Fruit fly (Drosophila melanogaster) whole organism, pupa: Measurements from ENCODE around the gene kug.

Experiments used
- CG10348 ChIP-seq: fragments of 200-800 bp; sonication (Bioruptor generic); IDR thresholded peaks from 2 replicates; pipeline ENCODE4 v1.3.6; 2022; ENCODE audit warnings: missing biosample characterization, missing genetic modification characterization
- CG14655 ChIP-seq: fragments of 200-800 bp; sonication (Bioruptor generic); optimal IDR thresholded peaks from 3 replicates; lab custom pipeline; 2017; ENCODE audit warnings: mild to moderate bottlenecking, missing biosample characterization, missing genetic modification reagents, missing genetic modification characterization
- CG34367 ChIP-seq: fragments of 200-800 bp; sonication (Bioruptor generic); optimal IDR thresholded peaks from 2 replicates; lab custom pipeline; 2018; ENCODE audit warnings: missing biosample characterization, mild to moderate bottlenecking, missing genetic modification characterization
- CG9948 ChIP-seq: fragments of 200-800 bp; sonication (Bioruptor generic); optimal IDR thresholded peaks from 2 replicates; lab custom pipeline; 2018; ENCODE audit warnings: missing biosample characterization, mild to moderate bottlenecking, missing genetic modification characterization, moderate library complexity
- Ets98B ChIP-seq: fragments of 200-800 bp; sonication (Bioruptor generic); IDR thresholded peaks from 2 replicates; pipeline ENCODE4 v1.3.6; 2022; ENCODE audit warnings: missing biosample characterization, missing genetic modification characterization
- Pif1A ChIP-seq: fragments of 200-800 bp; sonication (Bioruptor generic); optimal IDR thresholded peaks from 3 replicates; lab custom pipeline; 2016; ENCODE audit warnings: missing biosample characterization, missing genetic modification characterization
- Pif1B ChIP-seq: fragments of 200-800 bp; sonication (Bioruptor generic); optimal IDR thresholded peaks from 3 replicates; lab custom pipeline; 2016; ENCODE audit warnings: missing biosample characterization, missing genetic modification characterization
- fd96Ca ChIP-seq: fragments of 200-800 bp; sonication (Bioruptor generic); IDR thresholded peaks from 3 replicates; pipeline ENCODE4 v1.3.6; 2022; ENCODE audit warnings: missing biosample characterization, missing genetic modification characterization
- rn ChIP-seq: fragments of 200-800 bp; sonication (Bioruptor generic); IDR thresholded peaks from 2 replicates; pipeline ENCODE4 v1.3.6; 2022; ENCODE audit warnings: missing biosample characterization, missing genetic modification characterization

DNA sequence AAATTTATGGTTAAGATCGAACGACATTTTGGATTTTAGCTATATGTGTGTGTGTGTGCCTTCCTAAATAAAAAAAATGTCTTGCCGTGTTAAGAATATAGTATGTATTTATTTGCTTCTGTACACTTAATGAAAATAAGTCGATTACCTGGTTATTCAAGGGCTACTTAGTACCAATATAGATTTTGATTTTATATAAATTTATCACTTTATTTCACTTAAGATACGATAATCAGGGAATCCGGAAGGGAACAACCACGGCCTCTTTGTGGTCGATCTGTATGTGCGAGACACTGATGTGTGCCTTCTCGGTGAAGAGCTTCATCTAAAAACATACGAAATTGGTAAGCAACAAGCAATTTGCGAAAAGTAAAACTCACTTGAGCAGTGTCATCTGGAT lies 22.6 kb downstream of the kug start, which contains the start of gene CG14183:
- TF ChIP-seq Ets98B (GFP tag; lab: Robert Waterston, UW) (no peak), Pif1A (GFP tag; lab: Kevin White, UChicago) (no peak), CG9948 (no peak), CG14655 (GFP tag; lab: Kevin White, UChicago) (no peak), CG10348 (GFP tag; lab: Robert Waterston, UW) (no peak), fd96Ca (GFP tag; lab: Robert Waterston, UW) (no peak), Pif1B (no peak), rn (GFP tag; lab: Robert Waterston, UW) (no peak), CG34367 (tag; lab: Kevin White, UChicago) (no peak)
